Worm (Caenorhabditis elegans): Measurements from ENCODE around the gene T26C11.9.

DNA sequence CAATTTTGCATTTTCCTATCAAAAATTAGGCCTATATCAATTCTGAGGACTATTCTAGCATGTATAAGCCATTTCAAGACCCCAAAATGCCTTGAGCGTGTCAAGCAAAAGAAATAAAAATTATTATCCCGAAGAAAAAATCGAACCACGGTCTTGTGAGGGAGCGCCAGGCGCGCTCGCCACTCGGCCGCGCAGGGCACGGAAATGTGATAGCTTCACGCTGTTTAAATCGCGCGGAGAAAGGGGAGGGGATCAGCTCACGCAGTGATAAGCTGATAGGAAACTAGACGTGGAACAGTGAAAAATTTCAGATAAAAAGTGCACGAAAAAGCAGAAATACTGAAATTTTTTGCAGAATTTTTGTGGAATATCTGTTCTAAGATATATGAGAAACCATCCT, 15.9 kb downstream of the T26C11.9 start:
- TF ChIP-seq tra-4 (tag; optimal IDR thresholded peaks at IDR 0.05) (no peak), scrt-1 (GFP tag; IDR thresholded peaks at IDR 0.05) (peak; percentile 78), ama-1 (optimal IDR thresholded peaks at IDR 0.05) (no peak)

Measured in whole organism, early embryonic.